Worm (Caenorhabditis elegans) whole organism, late embryonic: Measurements from ENCODE around the gene tsp-16.
A peak's percentile ranks its signal among the peaks of the same experiment; 100 is the strongest.

ENCODE experiments used
- C08G9.2 ChIP-seq: sonication (generic microtip); optimal IDR thresholded peaks from 2 replicates; lab custom pipeline; 2016; ENCODE audit warnings: mild to moderate bottlenecking, missing genetic modification characterization, moderate library complexity, missing compliant biosample characterization
- F13H6.1 ChIP-seq: sonication (generic microtip); optimal IDR thresholded peaks from 2 replicates; lab custom pipeline; 2016; ENCODE audit warnings: missing genetic modification characterization, missing compliant biosample characterization
- K09A11.1 ChIP-seq: sonication (generic microtip); optimal IDR thresholded peaks from 2 replicates; lab custom pipeline; 2017; ENCODE audit warnings: antibody characterized with exemption, mild to moderate bottlenecking, missing genetic modification characterization, missing compliant biosample characterization; ENCODE audit not compliant: insufficient read depth
- T23F11.4 ChIP-seq: fragments of 200-800 bp; sonication (Bioruptor generic); optimal IDR thresholded peaks from 2 replicates; lab custom pipeline; 2018; ENCODE audit warnings: mild to moderate bottlenecking, missing genetic modification characterization, missing compliant biosample characterization
- Y22D7AL.16 ChIP-seq: sonication (generic microtip); optimal IDR thresholded peaks from 2 replicates; lab custom pipeline; 2016; ENCODE audit warnings: missing genetic modification characterization, missing compliant biosample characterization
- ahr-1 ChIP-seq: sonication (generic microtip); optimal IDR thresholded peaks from 2 replicates; lab custom pipeline; 2016; ENCODE audit warnings: missing genetic modification characterization, missing compliant biosample characterization
- ama-1 ChIP-seq: fragments of 150-350 bp; optimal IDR thresholded peaks from 2 replicates; lab custom pipeline; 2014
- ceh-18 ChIP-seq: sonication (generic microtip); optimal IDR thresholded peaks from 2 replicates; lab custom pipeline; 2016; ENCODE audit warnings: missing genetic modification characterization, missing compliant biosample characterization
- ceh-19 ChIP-seq: fragments of 200-800 bp; sonication (Bioruptor generic); optimal IDR thresholded peaks from 2 replicates; lab custom pipeline; 2018; ENCODE audit warnings: mild to moderate bottlenecking, missing genetic modification characterization, missing compliant biosample characterization
- ceh-2 ChIP-seq: sonication (generic microtip); optimal IDR thresholded peaks from 2 replicates; lab custom pipeline; 2016; ENCODE audit warnings: missing genotype, missing genetic modification characterization, missing compliant biosample characterization
- ceh-30 ChIP-seq: fragments of 150-350 bp; optimal IDR thresholded peaks from 2 replicates; lab custom pipeline; 2014; ENCODE audit warnings: missing biosample characterization, missing genetic modification characterization
- ceh-45 ChIP-seq: fragments of 200-800 bp; sonication (Bioruptor generic); IDR thresholded peaks from 2 replicates; pipeline ENCODE4 v1.3.6; 2022; ENCODE audit warnings: missing genetic modification reagents, missing genetic modification characterization, missing compliant biosample characterization
- ceh-6 ChIP-seq: fragments of 200-800 bp; sonication (Bioruptor generic); optimal IDR thresholded peaks from 2 replicates; lab custom pipeline; 2018; ENCODE audit warnings: mild to moderate bottlenecking, missing genetic modification characterization, missing compliant biosample characterization
- ceh-9 ChIP-seq: sonication (generic microtip); optimal IDR thresholded peaks from 2 replicates; lab custom pipeline; 2016; ENCODE audit warnings: mild to moderate bottlenecking, missing genetic modification characterization, inconsistent platforms, missing compliant biosample characterization
- che-1 ChIP-seq: sonication (generic microtip); optimal IDR thresholded peaks from 2 replicates; lab custom pipeline; 2016; ENCODE audit warnings: mild to moderate bottlenecking, missing genetic modification characterization, missing compliant biosample characterization
- dmd-4 ChIP-seq: sonication (generic microtip); optimal IDR thresholded peaks from 2 replicates; lab custom pipeline; 2016; ENCODE audit warnings: borderline replicate concordance, missing genetic modification characterization, missing compliant biosample characterization
- elt-4 ChIP-seq: sonication (generic microtip); optimal IDR thresholded peaks from 2 replicates; lab custom pipeline; 2016; ENCODE audit warnings: missing genetic modification characterization, missing compliant biosample characterization
- ets-4 ChIP-seq: sonication (generic microtip); optimal IDR thresholded peaks from 2 replicates; lab custom pipeline; 2016; ENCODE audit warnings: missing genetic modification characterization, missing compliant biosample characterization
- eyg-1 ChIP-seq: sonication (generic microtip); optimal IDR thresholded peaks from 2 replicates; lab custom pipeline; 2016; ENCODE audit warnings: missing genotype, missing genetic modification characterization, missing compliant biosample characterization
- fax-1 ChIP-seq: sonication (generic microtip); optimal IDR thresholded peaks from 2 replicates; lab custom pipeline; 2016; ENCODE audit warnings: missing genotype, missing genetic modification characterization, missing compliant biosample characterization
- fkh-10 ChIP-seq: fragments of 150-350 bp; optimal IDR thresholded peaks from 2 replicates; lab custom pipeline; 2014; ENCODE audit warnings: missing biosample characterization, missing genetic modification reagents, missing genetic modification characterization
- gmeb-2 ChIP-seq: sonication (generic microtip); optimal IDR thresholded peaks from 2 replicates; lab custom pipeline; 2016; ENCODE audit warnings: missing genetic modification characterization, inconsistent platforms, missing compliant biosample characterization
- hlh-13 ChIP-seq: fragments of 200-800 bp; sonication (Bioruptor generic); optimal IDR thresholded peaks from 2 replicates; lab custom pipeline; 2018; ENCODE audit warnings: mild to moderate bottlenecking, missing genetic modification characterization, missing compliant biosample characterization
- hlh-15 ChIP-seq: sonication (generic microtip); optimal IDR thresholded peaks from 2 replicates; lab custom pipeline; 2016; ENCODE audit warnings: missing genetic modification characterization, missing compliant biosample characterization
- hlh-30 ChIP-seq: sonication (generic microtip); optimal IDR thresholded peaks from 2 replicates; lab custom pipeline; 2017; ENCODE audit warnings: antibody characterized with exemption, missing genetic modification characterization, missing compliant biosample characterization; ENCODE audit not compliant: insufficient read depth
- lim-6 ChIP-seq: sonication (generic microtip); optimal IDR thresholded peaks from 2 replicates; lab custom pipeline; 2016; ENCODE audit warnings: missing genetic modification characterization, missing compliant biosample characterization
- lin-11 ChIP-seq: fragments of 200-800 bp; sonication (Bioruptor generic); optimal IDR thresholded peaks from 2 replicates; lab custom pipeline; 2018; ENCODE audit warnings: mild to moderate bottlenecking, missing genetic modification characterization, missing compliant biosample characterization
- madf-2 ChIP-seq: sonication (generic microtip); optimal IDR thresholded peaks from 2 replicates; lab custom pipeline; 2017; ENCODE audit warnings: missing genetic modification characterization, missing compliant biosample characterization
- mec-3 ChIP-seq: sonication (generic microtip); optimal IDR thresholded peaks from 2 replicates; lab custom pipeline; 2016; ENCODE audit warnings: borderline replicate concordance, missing genetic modification characterization, missing compliant biosample characterization
- nfya-1 ChIP-seq: sonication (generic microtip); optimal IDR thresholded peaks from 2 replicates; lab custom pipeline; 2017; ENCODE audit warnings: missing genetic modification characterization, mild to moderate bottlenecking, missing compliant biosample characterization, antibody characterized with exemption, moderate library complexity
- nhr-11 ChIP-seq: fragments of 150-350 bp; optimal IDR thresholded peaks from 2 replicates; lab custom pipeline; 2014; ENCODE audit warnings: missing biosample characterization, missing genetic modification characterization
- nhr-232 ChIP-seq: sonication (generic microtip); optimal IDR thresholded peaks from 2 replicates; lab custom pipeline; 2016; ENCODE audit warnings: missing genetic modification characterization, missing compliant biosample characterization
- pag-3 ChIP-seq: sonication (generic microtip); optimal IDR thresholded peaks from 2 replicates; lab custom pipeline; 2016; ENCODE audit warnings: missing compliant biosample characterization, missing genetic modification characterization, borderline replicate concordance
- pax-1 ChIP-seq: fragments of 150-350 bp; optimal IDR thresholded peaks from 2 replicates; lab custom pipeline; 2014; ENCODE audit warnings: missing biosample characterization, missing genetic modification characterization
- pha-2 ChIP-seq: sonication (generic microtip); optimal IDR thresholded peaks from 2 replicates; lab custom pipeline; 2017; ENCODE audit warnings: mild to moderate bottlenecking, missing genetic modification characterization, missing compliant biosample characterization
- sdc-2 ChIP-seq: sonication (generic microtip); optimal IDR thresholded peaks from 2 replicates; lab custom pipeline; 2016; ENCODE audit warnings: missing genotype, missing genetic modification characterization, missing compliant biosample characterization
- syd-9 ChIP-seq: sonication (generic microtip); optimal IDR thresholded peaks from 2 replicates; lab custom pipeline; 2016; ENCODE audit warnings: mild to moderate bottlenecking, missing genetic modification characterization, moderate library complexity, missing compliant biosample characterization
- tbx-7 ChIP-seq: sonication (generic microtip); optimal IDR thresholded peaks from 2 replicates; lab custom pipeline; 2016; ENCODE audit warnings: missing genotype, missing genetic modification characterization, missing compliant biosample characterization
- unc-3 ChIP-seq, 2 experiments: fragments of 200-800 bp in 1 of 2; sonication (Bioruptor generic) in 1 of 2; sonication (generic microtip) in 1 of 2; conservative IDR thresholded peaks in 1 of 2; optimal IDR thresholded peaks in 1 of 2; 2 replicates each; pipeline versions ENCODE4 v1.3.6 to Lab custom; 2016 to 2022; ENCODE audit warnings: missing compliant biosample characterization in 2 of 2, missing genetic modification characterization in 2 of 2, missing genetic modification reagents in 1 of 2
- unc-42 ChIP-seq: sonication (generic microtip); optimal IDR thresholded peaks from 2 replicates; lab custom pipeline; 2016; ENCODE audit warnings: missing genotype, missing genetic modification characterization, missing compliant biosample characterization
- unc-55 ChIP-seq: sonication (generic microtip); optimal IDR thresholded peaks from 2 replicates; lab custom pipeline; 2017; ENCODE audit warnings: missing biosample characterization, missing genetic modification reagents, missing genetic modification characterization
- unc-86 ChIP-seq: sonication (generic microtip); optimal IDR thresholded peaks from 2 replicates; lab custom pipeline; 2016; ENCODE audit warnings: missing genetic modification characterization, missing compliant biosample characterization
- ztf-16 ChIP-seq: sonication (generic microtip); optimal IDR thresholded peaks from 2 replicates; lab custom pipeline; 2017; ENCODE audit warnings: missing genetic modification characterization, missing compliant biosample characterization

The tsp-16 gene

ce11 chrX:6967057-6967456, 29.4 kb downstream of the tsp-16 start, which contains the start of gene F01E11.3:
TSS of gene F01E11.3 (plus strand) at chrX:6967357.
- TF ChIP-seq gmeb-2 (tag; lab: Kevin White, UChicago) (no peak), unc-55 (GFP tag; lab: Kevin White, UChicago) (no peak), ceh-9 (tag; lab: Kevin White, UChicago) (no peak)

ce11 chrX:6963842-6964241, 32.6 kb downstream of the tsp-16 start:
- TF ChIP-seq unc-42 (peak; percentile 81), unc-3 (GFP tag; conservative IDR thresholded peaks at IDR 0.05; lab: Robert Waterston, UW) (no peak), unc-3 (tag; optimal IDR thresholded peaks at IDR 0.05; lab: Kevin White, UChicago) (no peak)

ce11 chrX:6962347-6962746, 34.1 kb downstream of the tsp-16 start:
- TF ChIP-seq lim-6 (tag; lab: Kevin White, UChicago) (no peak), hlh-13 (GFP tag; lab: Kevin White, UChicago) (no peak), lin-11 (tag; lab: Kevin White, UChicago) (no peak), sdc-2 (no peak), ceh-2 (tag; lab: Kevin White, UChicago) (no peak), tbx-7 (tag; lab: Kevin White, UChicago) (no peak), nfya-1 (no peak), unc-86 (no peak), ets-4 (tag; lab: Kevin White, UChicago) (no peak), pag-3 (no peak), K09A11.1 (tag; lab: Kevin White, UChicago) (no peak), fkh-10 (GFP tag; lab: Kevin White, UChicago) (no peak), ceh-18 (tag; lab: Kevin White, UChicago) (no peak), F13H6.1 (no peak), eyg-1 (tag; lab: Kevin White, UChicago) (no peak), fax-1 (tag; lab: Kevin White, UChicago) (no peak), ztf-16 (no peak), madf-2 (no peak), dmd-4 (tag; lab: Kevin White, UChicago) (no peak), ceh-6 (GFP tag; lab: Kevin White, UChicago) (no peak)

- TF ChIP-seq ceh-18 (tag; lab: Kevin White, UChicago), result peak; percentile 36
- TF ChIP-seq unc-55 (GFP tag; lab: Kevin White, UChicago), result peak; percentile 83
- no peak for TF ChIP-seq hlh-15
Measured at ce11 chrX:6959534-6959933, 36.9 kb downstream of the tsp-16 start.

- TF ChIP-seq mec-3 (tag; lab: Kevin White, UChicago) (no peak), fax-1 (tag; lab: Kevin White, UChicago) (no peak), pax-1 (no peak), ceh-30 (tag; lab: Kevin White, UChicago) (no peak), F13H6.1 (no peak), ets-4 (tag; lab: Kevin White, UChicago) (no peak), ceh-2 (tag; lab: Kevin White, UChicago) (no peak), nhr-232 (no peak), C08G9.2 (no peak), nfya-1 (no peak), dmd-4 (tag; lab: Kevin White, UChicago) (no peak), lim-6 (tag; lab: Kevin White, UChicago) (no peak)
- TF ChIP-seq, all 69 proteins: peak for 0
Measured at ce11 chrX:6958914-6959313, 37.5 kb downstream of the tsp-16 start.

ce11 chrX:6956299-6956698, 40.1 kb downstream of the tsp-16 start, which contains the start of gene inx-1:
TSS of gene inx-1 (minus strand) at chrX:6956399.
- TF ChIP-seq ets-4 (tag; lab: Kevin White, UChicago), result no peak
- TF ChIP-seq che-1, result no peak
- no peak for TF ChIP-seq T23F11.4 (GFP tag; lab: Kevin White, UChicago)
- no peak for TF ChIP-seq ceh-45
- no peak for TF ChIP-seq unc-3 (GFP tag; conservative IDR thresholded peaks at IDR 0.05; lab: Robert Waterston, UW)
- TF ChIP-seq unc-3 (tag; optimal IDR thresholded peaks at IDR 0.05; lab: Kevin White, UChicago), result no peak
- no peak for TF ChIP-seq ama-1 (lab: Kevin White, UChicago)
- no peak for TF ChIP-seq ceh-19 (GFP tag; lab: Kevin White, UChicago)
- no peak for TF ChIP-seq unc-86
- TF ChIP-seq hlh-30 (tag; lab: Kevin White, UChicago), result no peak
- TF ChIP-seq ahr-1 (tag; lab: Kevin White, UChicago), result no peak
- no peak for TF ChIP-seq ceh-30 (tag; lab: Kevin White, UChicago)
- no peak for TF ChIP-seq Y22D7AL.16
- TF ChIP-seq syd-9 (tag; lab: Kevin White, UChicago), result no peak
- TF ChIP-seq ceh-6 (GFP tag; lab: Kevin White, UChicago), result no peak
- no peak for TF ChIP-seq nhr-11 (tag; lab: Kevin White, UChicago)
- no peak for TF ChIP-seq elt-4 (tag; lab: Kevin White, UChicago)
- TF ChIP-seq pha-2 (tag; lab: Kevin White, UChicago), result no peak
